Fruit fly (Drosophila melanogaster): Measurements from ENCODE around the gene CG34251.

DNA sequence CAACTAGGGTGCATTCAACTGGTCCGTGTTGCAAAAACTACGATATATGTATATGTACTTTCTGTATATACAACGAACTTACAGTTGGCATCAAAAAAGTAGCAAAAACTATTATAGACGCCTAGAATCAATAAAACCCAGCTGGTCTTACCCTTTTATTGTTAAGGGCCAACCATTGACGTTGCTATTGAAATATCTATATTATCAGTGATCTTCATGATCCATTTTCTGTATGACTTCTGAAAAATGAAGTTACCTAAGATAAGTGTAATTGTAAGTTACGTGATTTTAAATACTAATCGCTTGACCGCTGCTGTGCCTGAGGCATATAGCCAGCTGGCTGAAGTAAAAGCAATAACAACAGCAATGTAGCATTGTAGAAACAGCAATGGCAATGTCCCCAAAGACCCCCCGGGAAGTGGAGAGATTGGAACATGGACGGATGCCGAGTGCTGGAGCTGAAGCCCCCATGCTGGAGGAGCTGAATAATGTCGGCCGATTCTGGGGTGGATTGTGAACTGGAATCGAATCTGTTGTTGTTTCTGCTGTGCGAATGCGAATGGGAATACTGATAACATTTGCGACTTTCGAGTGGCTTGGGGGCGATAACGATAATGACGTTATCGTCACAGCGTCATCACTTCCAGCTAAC lies 13.6 kb upstream of the CG34251 start:
- TF ChIP-seq Eip93F (GFP tag; optimal IDR thresholded peaks at IDR 0.05) (no peak), CG3919 (GFP tag; optimal IDR thresholded peaks at IDR 0.05) (peak; percentile 80), Met (GFP tag; optimal IDR thresholded peaks at IDR 0.05) (peak; percentile 78)
